Worm (Caenorhabditis elegans): ENCODE data around the gene metl-6.

Gene metl-6

DNA sequence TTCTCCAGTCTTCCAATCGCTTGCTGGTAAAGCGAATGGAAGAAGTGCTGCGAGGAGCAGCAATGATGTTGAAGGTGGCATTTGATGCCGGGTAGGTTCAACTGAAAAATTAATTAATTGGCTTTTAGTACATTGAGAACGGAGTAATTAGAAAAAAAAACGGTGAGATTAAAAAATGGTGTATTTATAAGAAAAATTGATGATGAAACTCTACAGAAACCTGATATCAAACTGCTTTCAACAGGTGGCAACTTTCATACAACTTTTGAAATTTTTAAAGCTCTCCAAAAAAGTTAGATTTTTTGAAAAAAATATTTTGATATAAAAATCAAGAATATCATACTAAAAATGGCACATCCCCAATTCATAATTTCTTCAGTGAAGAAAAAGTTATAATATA is 7.5 kb downstream of the metl-6 start, which contains the start of gene pat-3:
TSS of gene pat-3 (minus strand) at position 101 of the 400 bp plus-strand sequence.
- no peak for TF ChIP-seq flh-1 (GFP tag; optimal IDR thresholded peaks at IDR 0.05)
- no peak for TF ChIP-seq ceh-83 (GFP tag; optimal IDR thresholded peaks at IDR 0.05)

- TF ChIP-seq ces-1 (GFP tag; optimal IDR thresholded peaks at IDR 0.05) (peak; percentile 41), unc-62 (GFP tag; optimal IDR thresholded peaks at IDR 0.05) (peak; percentile 10), hlh-1 (tag; optimal IDR thresholded peaks at IDR 0.05) (peak; percentile 86), blmp-1 (tag; optimal IDR thresholded peaks at IDR 0.05) (no peak), unc-120 (tag; optimal IDR thresholded peaks at IDR 0.05; ENCODE audit: poor library complexity, severe bottlenecking) (peak; percentile 9), M03D4.4 (tag; optimal IDR thresholded peaks at IDR 0.05) (no peak)
These were observed 13.3 kb downstream of the metl-6 start for ce11 chrIII:3908205-3908604.

DNA sequence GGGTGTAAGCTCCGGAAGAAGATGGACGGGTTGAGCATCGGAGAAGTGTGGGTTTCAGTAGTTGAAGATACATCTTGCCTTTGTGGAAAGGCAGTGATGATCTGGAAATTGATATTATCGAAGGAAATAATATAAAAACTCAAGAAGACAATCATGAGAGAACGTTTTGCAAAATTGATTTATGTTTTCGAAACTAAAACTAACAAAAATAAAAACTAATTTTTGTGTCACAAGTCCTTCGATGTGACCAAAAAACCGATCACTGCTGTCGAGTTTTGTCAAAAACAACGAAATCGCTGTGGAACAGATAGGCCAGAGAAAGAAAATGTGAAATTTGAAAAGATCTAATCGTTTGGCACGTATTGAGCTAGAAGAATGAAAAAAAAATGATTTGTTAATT is 13.9 kb downstream of the metl-6 start, which contains the start of gene mmcm-1:
TSS of gene mmcm-1 (minus strand) at position 101 of the 400 bp plus-strand sequence.
- no peak for TF ChIP-seq mep-1 (tag; optimal IDR thresholded peaks at IDR 0.05)
- TF ChIP-seq tbx-8 (GFP tag; optimal IDR thresholded peaks at IDR 0.05) = no peak
- TF ChIP-seq drap-1 (GFP tag; optimal IDR thresholded peaks at IDR 0.05) = no peak
- no peak for TF ChIP-seq M03D4.4 (tag; optimal IDR thresholded peaks at IDR 0.05)
- TF ChIP-seq blmp-1 (tag; optimal IDR thresholded peaks at IDR 0.05) = no peak
- TF ChIP-seq nhr-28 (tag; optimal IDR thresholded peaks at IDR 0.05) = no peak
- no peak for TF ChIP-seq ceh-39 (tag; optimal IDR thresholded peaks at IDR 0.05)
- no peak for TF ChIP-seq mab-5 (tag; optimal IDR thresholded peaks at IDR 0.05)
- TF ChIP-seq elt-3 (tag; optimal IDR thresholded peaks at IDR 0.05) = no peak
- TF ChIP-seq snpc-4 (tag; optimal IDR thresholded peaks at IDR 0.05) = no peak

DNA sequence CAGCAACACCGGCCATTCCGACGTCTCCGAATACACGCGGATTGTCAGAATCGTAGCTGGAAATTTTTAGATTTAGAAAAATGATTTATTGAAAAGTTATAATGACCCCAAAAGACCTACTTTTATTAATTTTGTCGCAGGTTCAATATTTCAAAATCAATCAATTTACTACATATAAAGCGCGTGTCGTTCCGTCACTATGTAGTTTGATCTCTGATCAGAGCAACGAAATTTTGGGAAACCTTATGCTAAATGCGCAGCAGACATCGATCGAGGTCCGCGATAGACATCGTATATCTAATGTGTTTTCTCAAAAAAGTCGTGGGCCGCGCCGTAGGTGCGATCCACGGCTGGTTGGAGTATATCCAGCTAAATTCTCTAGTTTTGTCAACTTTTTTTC is 15.0 kb downstream of the metl-6 start:
- no peak for TF ChIP-seq ztf-11 (tag; optimal IDR thresholded peaks at IDR 0.05)
- no peak for TF ChIP-seq bed-3 (GFP tag; optimal IDR thresholded peaks at IDR 0.05)
- TF ChIP-seq lsy-2 (tag; optimal IDR thresholded peaks at IDR 0.05) = no peak
- TF ChIP-seq mls-2 (tag; optimal IDR thresholded peaks at IDR 0.05) = no peak
- no peak for TF ChIP-seq sem-2 (GFP tag; optimal IDR thresholded peaks at IDR 0.05)
- no peak for TF ChIP-seq nhr-28 (tag; optimal IDR thresholded peaks at IDR 0.05)
- TF ChIP-seq ces-1 (GFP tag; optimal IDR thresholded peaks at IDR 0.05) = no peak
- TF ChIP-seq lin-13 (tag; optimal IDR thresholded peaks at IDR 0.05) = no peak
- no peak for TF ChIP-seq nhr-12 (tag; optimal IDR thresholded peaks at IDR 0.05)
- TF ChIP-seq M03D4.4 (tag; optimal IDR thresholded peaks at IDR 0.05) = no peak
- TF ChIP-seq nhr-76 (tag; optimal IDR thresholded peaks at IDR 0.05) = no peak
- no peak for TF ChIP-seq elt-1 (tag; optimal IDR thresholded peaks at IDR 0.05; ENCODE audit: borderline replicate concordance, insufficient read depth)
- TF ChIP-seq ham-2 (GFP tag; optimal IDR thresholded peaks at IDR 0.05) = no peak
- no peak for TF ChIP-seq pha-4 (tag; optimal IDR thresholded peaks at IDR 0.05)
- TF ChIP-seq blmp-1 (tag; optimal IDR thresholded peaks at IDR 0.05) = no peak
- no peak for TF ChIP-seq tbx-8 (GFP tag; optimal IDR thresholded peaks at IDR 0.05)
- no peak for TF ChIP-seq sptf-1 (tag; optimal IDR thresholded peaks at IDR 0.05)

DNA sequence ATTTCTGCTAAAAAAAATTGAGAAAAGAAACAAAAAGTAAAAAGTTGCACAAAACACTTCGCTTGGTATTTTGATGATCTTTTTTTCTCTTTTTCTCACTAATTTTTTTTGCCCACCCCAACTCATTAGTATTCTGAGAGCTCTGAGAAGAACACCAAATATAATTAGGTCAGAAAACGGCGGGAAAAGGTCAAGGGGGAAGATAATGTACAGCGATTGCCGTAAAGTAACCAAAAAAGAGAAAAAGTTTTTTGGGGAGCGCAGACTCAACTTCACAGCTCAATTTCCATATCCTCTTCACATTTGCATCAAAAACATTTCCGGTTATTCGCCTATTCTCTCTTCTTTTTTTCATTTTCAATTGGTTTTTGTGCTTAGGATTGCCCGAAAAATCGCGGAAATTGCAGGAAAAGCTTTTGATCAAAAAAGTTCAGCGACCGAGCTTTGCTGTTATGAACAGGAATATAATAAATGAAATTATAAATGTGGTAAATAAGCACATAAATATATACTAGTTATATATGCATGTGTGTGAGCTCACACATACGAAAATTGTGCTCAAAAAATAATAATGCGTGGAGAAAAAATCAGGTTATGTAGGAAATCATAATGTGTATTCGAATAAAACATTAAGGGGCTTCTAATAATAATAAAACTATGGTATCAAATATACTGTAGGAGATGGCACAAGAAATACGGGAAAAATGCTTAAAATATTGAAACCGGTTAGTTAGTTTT is 18.8 kb downstream of the metl-6 start:
- TF ChIP-seq ces-1 (GFP tag; optimal IDR thresholded peaks at IDR 0.05) = peak; percentile 34
- TF ChIP-seq sptf-1 (tag; optimal IDR thresholded peaks at IDR 0.05) = no peak

DNA sequence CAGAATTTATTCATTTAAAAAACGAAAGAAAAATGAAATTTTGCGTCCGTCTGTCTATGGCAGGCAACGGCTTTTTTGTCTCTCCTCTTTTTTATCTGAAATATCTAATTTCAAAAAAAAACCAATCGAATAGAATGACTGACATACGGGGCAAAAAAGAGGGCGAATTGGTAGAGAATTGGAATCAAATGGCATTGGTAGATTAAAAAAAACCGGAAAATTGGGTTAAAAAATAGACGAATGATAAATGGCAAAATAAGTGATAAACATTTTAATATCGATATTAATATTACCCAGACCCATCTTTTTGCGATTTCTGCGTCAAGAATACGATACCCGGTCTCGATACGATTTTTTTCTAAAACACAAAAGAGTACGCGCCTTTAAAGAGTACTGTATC is 20.0 kb downstream of the metl-6 start, which contains the start of gene tir-1:
TSS of gene tir-1 (minus strand) at position 101 of the 400 bp plus-strand sequence.
- TF ChIP-seq cnd-1 (tag; optimal IDR thresholded peaks at IDR 0.05) (no peak), nhr-28 (tag; optimal IDR thresholded peaks at IDR 0.05) (no peak), ztf-11 (tag; optimal IDR thresholded peaks at IDR 0.05) (no peak), sptf-1 (tag; optimal IDR thresholded peaks at IDR 0.05) (no peak), nhr-12 (tag; optimal IDR thresholded peaks at IDR 0.05) (no peak), unc-39 (tag; optimal IDR thresholded peaks at IDR 0.05) (no peak), bed-3 (GFP tag; optimal IDR thresholded peaks at IDR 0.05) (no peak), sem-2 (GFP tag; optimal IDR thresholded peaks at IDR 0.05) (no peak), blmp-1 (tag; optimal IDR thresholded peaks at IDR 0.05) (no peak), nhr-2 (tag; optimal IDR thresholded peaks at IDR 0.05) (no peak), lin-13 (tag; optimal IDR thresholded peaks at IDR 0.05) (no peak), ceh-43 (GFP tag; optimal IDR thresholded peaks at IDR 0.05) (no peak)
